Fruit fly (Drosophila melanogaster) whole organism, embryonic: Measurements from ENCODE around the gene CG7191.
A peak's percentile ranks its signal among the peaks of the same experiment; 100 is the strongest.

ENCODE experiments used
- Atf6 ChIP-seq: fragments of 200-800 bp; sonication (Bioruptor generic); IDR thresholded peaks from 2 replicates; pipeline ENCODE4 v1.3.6; 2022; ENCODE audit warnings: missing biosample characterization, missing genetic modification characterization
- Awh ChIP-seq: fragments of 200-800 bp; sonication (Bioruptor generic); IDR thresholded peaks from 2 replicates; pipeline ENCODE4, ENCODE4 v1.3.6; 2022; ENCODE audit warnings: missing biosample characterization, missing genetic modification characterization
- BtbVII ChIP-seq: fragments of 200-800 bp; sonication (Bioruptor generic); optimal IDR thresholded peaks from 3 replicates; lab custom pipeline; 2017; ENCODE audit warnings: missing biosample characterization, mild to moderate bottlenecking, missing genetic modification characterization
- CG1024 ChIP-seq: fragments of 200-800 bp; sonication (Bioruptor generic); IDR thresholded peaks from 2 replicates; pipeline ENCODE4 v1.3.6; 2022; ENCODE audit warnings: missing biosample characterization, missing genetic modification characterization
- CG10274 ChIP-seq: fragments of 200-800 bp; sonication (Bioruptor generic); optimal IDR thresholded peaks from 3 replicates; lab custom pipeline; 2017; ENCODE audit warnings: missing biosample characterization, mild to moderate bottlenecking, missing genetic modification characterization
- CG14014 ChIP-seq: fragments of 200-800 bp; sonication (Bioruptor generic); IDR thresholded peaks from 2 replicates; pipeline ENCODE4 v1.3.6; 2022; ENCODE audit warnings: missing biosample characterization, missing genetic modification characterization
- CG1647 ChIP-seq: fragments of 200-800 bp; sonication (Bioruptor generic); optimal IDR thresholded peaks from 3 replicates; lab custom pipeline; 2016; ENCODE audit warnings: missing biosample characterization, missing genetic modification characterization
- CG16779 ChIP-seq: fragments of 200-800 bp; sonication (Bioruptor generic); IDR thresholded peaks from 2 replicates; pipeline ENCODE4 v1.3.6; 2022; ENCODE audit warnings: missing biosample characterization, missing genetic modification characterization
- CG17568 ChIP-seq: fragments of 200-800 bp; sonication (Bioruptor generic); optimal IDR thresholded peaks from 2 replicates; lab custom pipeline; 2018; ENCODE audit warnings: missing biosample characterization, mild to moderate bottlenecking, missing genetic modification characterization, moderate library complexity
- CG18262 ChIP-seq: fragments of 200-800 bp; optimal IDR thresholded peaks from 3 replicates; lab custom pipeline; 2019; ENCODE audit warnings: missing biosample characterization, mild to moderate bottlenecking, missing genetic modification characterization, moderate library complexity
- CG4707 ChIP-seq: fragments of 200-800 bp; sonication (Bioruptor generic); optimal IDR thresholded peaks from 2 replicates; lab custom pipeline; 2018; ENCODE audit warnings: missing biosample characterization, mild to moderate bottlenecking, missing genetic modification characterization, moderate library complexity
- CG4730 ChIP-seq: fragments of 200-800 bp; sonication (Bioruptor generic); IDR thresholded peaks from 2 replicates; pipeline ENCODE4 v1.3.6; 2022; ENCODE audit warnings: missing biosample characterization, missing genetic modification characterization
- CG5245 ChIP-seq: fragments of 200-800 bp; sonication (Bioruptor generic); optimal IDR thresholded peaks from 3 replicates; lab custom pipeline; 2016; ENCODE audit warnings: missing biosample characterization, missing genetic modification characterization
- CG6175 ChIP-seq: fragments of 200-800 bp; sonication (Bioruptor generic); IDR thresholded peaks from 3 replicates; pipeline ENCODE4 v1.3.6; 2022; ENCODE audit warnings: missing biosample characterization, missing genetic modification characterization
- CG6689 ChIP-seq: fragments of 200-800 bp; sonication (Bioruptor generic); IDR thresholded peaks from 2 replicates; pipeline ENCODE4 v1.3.6; 2022; ENCODE audit warnings: missing biosample characterization, missing genetic modification characterization
- CG6854 ChIP-seq: fragments of 200-800 bp; sonication (Bioruptor generic); optimal IDR thresholded peaks from 3 replicates; lab custom pipeline; 2017; ENCODE audit warnings: missing biosample characterization, mild to moderate bottlenecking, missing genetic modification characterization
- CG7372 ChIP-seq: fragments of 200-800 bp; sonication (Bioruptor generic); IDR thresholded peaks from 2 replicates; pipeline ENCODE4 v1.3.6; 2022; ENCODE audit warnings: missing biosample characterization, missing genetic modification characterization
- CG7786 ChIP-seq: fragments of 200-800 bp; sonication (Bioruptor generic); optimal IDR thresholded peaks from 2 replicates; lab custom pipeline; 2016; ENCODE audit warnings: missing biosample characterization, missing genetic modification characterization
- Drgx ChIP-seq: fragments of 200-800 bp; sonication (Bioruptor generic); IDR thresholded peaks from 2 replicates; pipeline ENCODE4 v1.3.6; 2022; ENCODE audit warnings: missing biosample characterization, missing genetic modification characterization
- Eip74EF ChIP-seq, 2 experiments: fragments of 200-800 bp in 1 of 2; fragments of >200 bp in 1 of 2; sonication (Bioruptor generic) in 1 of 2; optimal IDR thresholded peaks; 2 replicates each; lab custom pipeline; 2017 to 2019; ENCODE audit warnings: missing biosample characterization in 2 of 2, missing genetic modification characterization in 2 of 2, mild to moderate bottlenecking in 1 of 2, moderate library complexity in 1 of 2
- Ets65A ChIP-seq: fragments of 200-800 bp; sonication (Bioruptor generic); peaks from one replicate; lab custom pipeline; 2016; ENCODE audit warnings: missing biosample characterization, missing genetic modification characterization
- Gsc ChIP-seq: fragments of 200-800 bp; sonication (Bioruptor generic); IDR thresholded peaks from 2 replicates; pipeline ENCODE4 v1.3.6; 2022; ENCODE audit warnings: missing biosample characterization, missing genetic modification characterization
- Hr78 ChIP-seq, 2 experiments: fragments of 200-800 bp in 1 of 2; fragments of >200 bp in 1 of 2; sonication (Bioruptor generic) in 1 of 2; optimal IDR thresholded peaks; 2 replicates each; lab custom pipeline; 2017 to 2019; ENCODE audit warnings: missing biosample characterization in 2 of 2, missing genetic modification characterization in 2 of 2, mild to moderate bottlenecking in 1 of 2, moderate library complexity in 1 of 2
- Med ChIP-seq: fragments of 200-800 bp; sonication (Bioruptor generic); peaks from one replicate; lab custom pipeline; 2016; ENCODE audit warnings: missing biosample characterization, missing genetic modification characterization, mild to moderate bottlenecking, inconsistent platforms, moderate library complexity
- Myb ChIP-seq: fragments of 200-800 bp; sonication (Bioruptor generic); optimal IDR thresholded peaks from 2 replicates; lab custom pipeline; 2016; ENCODE audit warnings: missing biosample characterization, missing genetic modification characterization
- NC2β ChIP-seq: fragments of 200-800 bp; sonication (Bioruptor generic); optimal IDR thresholded peaks from 2 replicates; lab custom pipeline; 2016; ENCODE audit warnings: missing biosample characterization, missing genetic modification characterization
- Nf-YB ChIP-seq: fragments of 200-800 bp; sonication (Bioruptor generic); optimal IDR thresholded peaks from 3 replicates; lab custom pipeline; 2019; ENCODE audit warnings: missing biosample characterization, mild to moderate bottlenecking, missing genetic modification characterization, moderate library complexity
- NfI ChIP-seq: fragments of 200-800 bp; sonication (Bioruptor generic); optimal IDR thresholded peaks from 3 replicates; lab custom pipeline; 2018; ENCODE audit warnings: missing biosample characterization, mild to moderate bottlenecking, missing genetic modification characterization, moderate library complexity
- Oli ChIP-seq: fragments of 200-800 bp; sonication (Bioruptor generic); optimal IDR thresholded peaks from 2 replicates; lab custom pipeline; 2018; ENCODE audit warnings: missing biosample characterization, mild to moderate bottlenecking, missing genetic modification characterization, moderate library complexity
- Opbp ChIP-seq: fragments of 200-800 bp; sonication (Bioruptor generic); IDR thresholded peaks from 3 replicates; pipeline ENCODE4 v1.3.6; 2022; ENCODE audit warnings: missing biosample characterization, missing genetic modification characterization; ENCODE audit not compliant: partially characterized antibody
- Sin3A ChIP-seq: fragments of >200 bp; optimal IDR thresholded peaks from 2 replicates; lab custom pipeline; 2018
- TFAM ChIP-seq: fragments of 200-800 bp; sonication (Bioruptor generic); optimal IDR thresholded peaks from 2 replicates; lab custom pipeline; 2017; ENCODE audit warnings: missing biosample characterization, missing genetic modification characterization, inconsistent platforms
- cad ChIP-seq: fragments of >200 bp; optimal IDR thresholded peaks from 2 replicates; lab custom pipeline; 2017; ENCODE audit warnings: missing biosample characterization, missing genetic modification characterization
- chinmo ChIP-seq: fragments of 200-800 bp; sonication (Bioruptor generic); IDR thresholded peaks from 4 replicates; pipeline ENCODE4 v1.3.6; 2022; ENCODE audit warnings: missing biosample characterization, missing genetic modification characterization; ENCODE audit not compliant: partially characterized antibody
- fd102C ChIP-seq: fragments of 200-800 bp; sonication (Bioruptor generic); optimal IDR thresholded peaks from 2 replicates; lab custom pipeline; 2018; ENCODE audit warnings: missing biosample characterization, mild to moderate bottlenecking, missing genetic modification characterization, moderate library complexity
- fd64A ChIP-seq: fragments of 200-800 bp; sonication (Bioruptor generic); optimal IDR thresholded peaks from 3 replicates; lab custom pipeline; 2018; ENCODE audit warnings: missing biosample characterization, mild to moderate bottlenecking, missing genetic modification characterization
- hb ChIP-seq: fragments of 200-800 bp; sonication (Bioruptor generic); IDR thresholded peaks from 3 replicates; pipeline ENCODE4 v1.3.6; 2022; ENCODE audit warnings: missing biosample characterization, missing genetic modification characterization; ENCODE audit not compliant: partially characterized antibody
- ind ChIP-seq: fragments of 200-800 bp; sonication (Bioruptor generic); optimal IDR thresholded peaks from 3 replicates; lab custom pipeline; 2016; ENCODE audit warnings: missing biosample characterization, missing genetic modification characterization
- lab ChIP-seq: fragments of 200-800 bp; sonication (Bioruptor generic); optimal IDR thresholded peaks from 3 replicates; lab custom pipeline; 2017; ENCODE audit warnings: missing biosample characterization, missing genetic modification characterization, mild to moderate bottlenecking, moderate library complexity, missing genetic modification reagents
- mam ChIP-seq: fragments of 200-800 bp; sonication (Bioruptor generic); optimal IDR thresholded peaks from 3 replicates; lab custom pipeline; 2016; ENCODE audit warnings: missing biosample characterization, missing genetic modification characterization
- onecut ChIP-seq: fragments of 200-800 bp; sonication (Bioruptor generic); IDR thresholded peaks from 2 replicates; pipeline ENCODE4 v1.3.6; 2022; ENCODE audit warnings: missing biosample characterization, missing genetic modification characterization
- phol ChIP-seq: fragments of 200-800 bp; sonication (Bioruptor generic); optimal IDR thresholded peaks from 3 replicates; lab custom pipeline; 2018; ENCODE audit warnings: missing biosample characterization, mild to moderate bottlenecking, missing genetic modification characterization, moderate library complexity
- pros ChIP-seq: fragments of 200-800 bp; sonication (Bioruptor generic); optimal IDR thresholded peaks from 3 replicates; lab custom pipeline; 2019; ENCODE audit warnings: missing biosample characterization, mild to moderate bottlenecking, missing genetic modification characterization, moderate library complexity
- run ChIP-seq: fragments of 200-800 bp; sonication (Bioruptor generic); optimal IDR thresholded peaks from 3 replicates; lab custom pipeline; 2018; ENCODE audit warnings: missing biosample characterization, mild to moderate bottlenecking, missing genetic modification characterization
- slbo ChIP-seq: fragments of 200-800 bp; sonication (Bioruptor generic); IDR thresholded peaks from 2 replicates; pipeline ENCODE4 v1.3.6; 2022; ENCODE audit warnings: missing biosample characterization, missing genetic modification characterization
- stwl ChIP-seq: fragments of 200-800 bp; sonication (Bioruptor generic); optimal IDR thresholded peaks from 3 replicates; lab custom pipeline; 2018; ENCODE audit warnings: missing biosample characterization, mild to moderate bottlenecking, missing genetic modification characterization, moderate library complexity
- tin ChIP-seq: fragments of 200-800 bp; sonication (Bioruptor generic); optimal IDR thresholded peaks from 3 replicates; lab custom pipeline; 2016; ENCODE audit warnings: missing biosample characterization, missing genetic modification characterization
- tio ChIP-seq: fragments of 200-800 bp; sonication (Bioruptor generic); optimal IDR thresholded peaks from 2 replicates; lab custom pipeline; 2017; ENCODE audit warnings: missing biosample characterization, missing genetic modification characterization, inconsistent platforms
- vnd ChIP-seq: fragments of 200-800 bp; sonication (Bioruptor generic); IDR thresholded peaks from 3 replicates; pipeline ENCODE4 v1.3.6; 2022; ENCODE audit warnings: missing biosample characterization, missing genetic modification characterization; ENCODE audit not compliant: partially characterized antibody
- zen2 ChIP-seq: fragments of 200-800 bp; sonication (Bioruptor generic); IDR thresholded peaks from 3 replicates; pipeline ENCODE4 v1.3.6; 2022; ENCODE audit warnings: missing biosample characterization, missing genetic modification characterization; ENCODE audit not compliant: partially characterized antibody
- zfh2 ChIP-seq: fragments of 200-800 bp; sonication (Bioruptor generic); optimal IDR thresholded peaks from 2 replicates; lab custom pipeline; 2016; ENCODE audit warnings: missing biosample characterization, missing genetic modification characterization

Gene CG7191

DNA sequence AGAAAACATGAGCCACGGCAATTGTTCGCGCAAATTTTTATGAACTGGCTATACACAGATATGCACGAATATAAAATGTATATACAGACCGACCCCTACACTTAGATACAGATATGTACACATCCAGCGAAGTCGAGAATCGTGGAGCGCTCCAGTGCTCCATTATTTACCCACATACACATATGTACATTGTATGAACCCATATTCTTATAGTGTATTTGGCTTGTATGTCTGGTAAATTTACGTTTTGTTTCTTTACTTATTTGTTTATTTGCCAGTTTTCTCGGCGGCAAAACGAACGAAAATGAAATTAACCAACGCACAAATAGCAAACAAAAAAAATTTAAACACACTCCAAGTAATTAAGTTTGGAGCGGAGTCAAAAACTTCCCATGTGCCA, 45.9 kb downstream of the CG7191 start (continued):
- TF ChIP-seq CG4730 (GFP tag; lab: Robert Waterston, UW): no peak
- no peak for TF ChIP-seq chinmo (GFP tag; lab: Robert Waterston, UW)
- TF ChIP-seq vnd: no peak
- TF ChIP-seq lab (GFP tag; lab: Kevin White, UChicago): peak; percentile 90
- peak; percentile 84 for TF ChIP-seq Awh (GFP tag; lab: Robert Waterston, UW)
- no peak for TF ChIP-seq CG7372
- TF ChIP-seq Ets65A (GFP tag; lab: Kevin White, UChicago): no peak
- peak; percentile 14 for TF ChIP-seq CG10274 (GFP tag; lab: Kevin White, UChicago)
- peak; percentile 1 for TF ChIP-seq mam (GFP tag; lab: Kevin White, UChicago)
- TF ChIP-seq slbo (GFP tag; lab: Robert Waterston, UW): no peak
- no peak for TF ChIP-seq phol (tag; lab: Kevin White, UChicago)
- TF ChIP-seq Sin3A: no peak
- TF ChIP-seq CG18262 (tag; lab: Kevin White, UChicago): peak; percentile 46
- TF ChIP-seq CG16779 (GFP tag; lab: Robert Waterston, UW): no peak
- TF ChIP-seq cad (GFP tag; lab: Kevin White, UChicago): no peak
- no peak for TF ChIP-seq CG6175 (GFP tag; lab: Robert Waterston, UW)
- peak; percentile 61; the same call in 1 of the 2 replicates for TF ChIP-seq CG14014 (GFP tag; lab: Robert Waterston, UW)
- peak in 1 of 2 experiments; percentile 28 for TF ChIP-seq Eip74EF (GFP tag; optimal IDR thresholded peaks at IDR 0.05; lab: Kevin White, UChicago)
- TF ChIP-seq CG17568: peak; percentile 43
- TF ChIP-seq Med (GFP tag; lab: Kevin White, UChicago): peak; percentile 92
- TF ChIP-seq hb: no peak
- no peak for TF ChIP-seq Opbp (GFP tag; lab: Robert Waterston, UW)
- no peak for TF ChIP-seq TFAM (GFP tag; lab: Kevin White, UChicago)
- TF ChIP-seq Drgx (GFP tag; lab: Robert Waterston, UW): no peak
- no peak for TF ChIP-seq zen2
- TF ChIP-seq CG7786: no peak
- no peak for TF ChIP-seq Gsc (GFP tag; lab: Robert Waterston, UW)
- TF ChIP-seq Hr78 (GFP tag; optimal IDR thresholded peaks at IDR 0.05; lab: Kevin White, UChicago): no peak
- TF ChIP-seq stwl (tag; lab: Kevin White, UChicago): no peak
- no peak for TF ChIP-seq Nf-YB (GFP tag; lab: Kevin White, UChicago)
- TF ChIP-seq CG1024 (GFP tag; lab: Robert Waterston, UW): no peak
- TF ChIP-seq run: no peak
- TF ChIP-seq zfh2 (GFP tag; lab: Kevin White, UChicago): no peak
- peak; percentile 33 for TF ChIP-seq CG6854 (GFP tag; lab: Kevin White, UChicago)
- no peak for TF ChIP-seq Oli (tag; lab: Kevin White, UChicago)
- no peak for TF ChIP-seq onecut (GFP tag; lab: Robert Waterston, UW)
- TF ChIP-seq fd102C (GFP tag; lab: Kevin White, UChicago): no peak
- peak; percentile 68; the same call in 1 of the 2 replicates for TF ChIP-seq Atf6 (GFP tag; lab: Robert Waterston, UW)
- TF ChIP-seq NfI (GFP tag; lab: Kevin White, UChicago): peak; percentile 19
- peak; percentile 2 for TF ChIP-seq CG4707 (GFP tag; lab: Kevin White, UChicago)
- TF ChIP-seq CG1647 (GFP tag; lab: Kevin White, UChicago): peak; percentile 29
- TF ChIP-seq BtbVII: peak; percentile 65
- TF ChIP-seq CG6689: no peak; the same call in 1 of the 2 replicates
- TF ChIP-seq fd64A (GFP tag; lab: Kevin White, UChicago): peak; percentile 81
- TF ChIP-seq Myb (GFP tag; lab: Kevin White, UChicago): no peak
- no peak for TF ChIP-seq CG5245
- no peak for TF ChIP-seq pros (GFP tag; lab: Kevin White, UChicago)
- TF ChIP-seq ind: no peak
- no peak for TF ChIP-seq tin
- no peak for TF ChIP-seq tio (GFP tag; lab: Kevin White, UChicago)
- TF ChIP-seq NC2β (GFP tag; lab: Kevin White, UChicago): no peak
